Worm (Caenorhabditis elegans) whole organism, midembryonic: ENCODE data around the gene rpl-15.

Source experiments
- T22C8.4 ChIP-seq: fragments of 200-800 bp; sonication (Bioruptor generic); IDR thresholded peaks from 2 replicates; pipeline ENCODE4 v1.3.6; 2022; ENCODE audit warnings: missing genetic modification characterization, missing compliant biosample characterization
- cog-1 ChIP-seq: sonication (generic microtip); optimal IDR thresholded peaks from 2 replicates; lab custom pipeline; 2016; ENCODE audit warnings: missing genetic modification characterization, missing compliant biosample characterization
- flt-1 ChIP-seq: fragments of 200-800 bp; sonication (Bioruptor generic); IDR thresholded peaks from 2 replicates; pipeline ENCODE4 v1.3.6; 2022; ENCODE audit warnings: missing genetic modification characterization, missing compliant biosample characterization
- klf-2 ChIP-seq: fragments of 200-800 bp; sonication (Bioruptor generic); conservative IDR thresholded peaks from 2 replicates; pipeline ENCODE4 v1.3.6; 2022; ENCODE audit warnings: missing genetic modification reagents, missing genetic modification characterization, missing compliant biosample characterization
- med-1 ChIP-seq: sonication (generic microtip); optimal IDR thresholded peaks from 2 replicates; lab custom pipeline; 2017; ENCODE audit warnings: missing genetic modification characterization, mild to moderate bottlenecking, missing compliant biosample characterization, antibody characterized with exemption, missing genetic modification reagents; ENCODE audit not compliant: insufficient read depth
- ref-1 ChIP-seq: fragments of 200-800 bp; sonication (Bioruptor generic); conservative IDR thresholded peaks from 2 replicates; pipeline ENCODE4 v1.3.6; 2022; ENCODE audit warnings: missing genetic modification reagents, missing genetic modification characterization, missing compliant biosample characterization
- tab-1 ChIP-seq: fragments of 200-800 bp; sonication (Bioruptor generic); IDR thresholded peaks from 2 replicates; pipeline ENCODE4 v1.3.6; 2022; ENCODE audit warnings: missing genetic modification characterization, missing compliant biosample characterization
- ztf-23 ChIP-seq: fragments of 200-800 bp; sonication (Bioruptor generic); IDR thresholded peaks from 2 replicates; pipeline ENCODE4 v1.3.6; 2022; ENCODE audit warnings: missing genetic modification reagents, missing genetic modification characterization, missing compliant biosample characterization
- ztf-29 ChIP-seq: fragments of 200-800 bp; sonication (Bioruptor generic); IDR thresholded peaks from 2 replicates; pipeline ENCODE4 v1.3.6; 2022; ENCODE audit warnings: missing genetic modification reagents, missing genetic modification characterization, missing compliant biosample characterization

The rpl-15 gene

DNA sequence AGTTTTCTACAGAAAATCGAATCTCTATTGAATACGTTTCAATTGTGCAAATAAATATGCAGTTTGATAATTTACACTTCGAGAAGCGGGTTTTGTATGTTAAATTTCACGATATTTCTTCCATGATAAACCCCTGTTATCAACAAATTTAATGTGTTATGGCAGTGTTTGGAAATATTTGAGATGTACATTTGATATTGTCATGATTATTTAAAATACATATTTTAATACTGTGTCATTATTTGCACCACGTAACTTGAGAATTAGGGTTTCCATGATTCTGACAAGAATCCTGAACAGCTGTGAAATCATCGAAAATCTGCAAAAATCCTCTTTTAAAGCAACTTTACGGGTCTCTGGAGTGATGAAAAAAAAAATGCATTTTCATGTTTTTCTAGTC lies 16.1 kb upstream of the rpl-15 start, which contains the start of gene K11H12.11:
Gene K11H12.11 (minus strand): TSS at position 101 of the 400 bp plus-strand sequence.
- no peak for TF ChIP-seq T22C8.4 (GFP tag; lab: Robert Waterston, UW)
- no peak for TF ChIP-seq ztf-29
- no peak for TF ChIP-seq ref-1 (GFP tag; lab: Robert Waterston, UW)
- TF ChIP-seq klf-2 (GFP tag; lab: Robert Waterston, UW) = no peak

ce11 chrIV:666991-667390 lies 12.6 kb upstream of the rpl-15 start, which contains the start of gene K11H12.6:
Gene K11H12.6 (plus strand): TSS chrIV:667291.
- TF ChIP-seq med-1 (GFP tag; lab: Kevin White, UChicago) = no peak
- TF ChIP-seq ztf-23 (GFP tag; lab: Robert Waterston, UW) = no peak
- TF ChIP-seq ztf-29 = no peak

ce11 chrIV:665225-665624 lies 10.8 kb upstream of the rpl-15 start, which contains the start of gene K11H12.7:
Gene K11H12.7 (plus strand): TSS chrIV:665525.
- TF ChIP-seq ztf-23 (GFP tag; lab: Robert Waterston, UW) (no peak), ztf-29 (no peak), klf-2 (GFP tag; lab: Robert Waterston, UW) (no peak), cog-1 (tag; lab: Kevin White, UChicago) (no peak), flt-1 (no peak), med-1 (GFP tag; lab: Kevin White, UChicago) (no peak), tab-1 (GFP tag; lab: Robert Waterston, UW) (no peak), ref-1 (GFP tag; lab: Robert Waterston, UW) (no peak), T22C8.4 (GFP tag; lab: Robert Waterston, UW) (no peak)

ce11 chrIV:664122-664521 lies 9.7 kb upstream of the rpl-15 start:
- TF ChIP-seq med-1 (GFP tag; lab: Kevin White, UChicago) (no peak), ztf-29 (no peak), ztf-23 (GFP tag; lab: Robert Waterston, UW) (no peak), T22C8.4 (GFP tag; lab: Robert Waterston, UW) (no peak), ref-1 (GFP tag; lab: Robert Waterston, UW) (no peak), tab-1 (GFP tag; lab: Robert Waterston, UW) (no peak), flt-1 (no peak)

DNA sequence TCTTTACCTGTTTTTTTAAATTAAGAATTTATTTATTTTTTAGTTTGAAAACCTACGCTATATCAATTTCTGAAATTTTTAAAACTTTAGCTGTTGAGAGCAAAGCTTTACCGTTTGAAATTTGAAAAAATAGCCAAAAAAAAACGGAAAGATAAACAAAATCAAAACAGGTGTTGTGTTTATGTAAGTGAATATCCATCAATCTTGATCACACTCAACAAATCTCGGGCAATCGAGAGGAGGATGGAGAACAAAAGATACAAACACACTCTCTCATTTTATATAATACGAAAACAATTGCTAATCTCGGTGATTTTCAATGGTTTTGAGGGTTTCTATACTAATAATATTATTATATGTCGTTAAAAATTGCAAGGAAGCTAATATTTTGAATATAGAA lies 7.2 kb upstream of the rpl-15 start:
- TF ChIP-seq cog-1 (tag; lab: Kevin White, UChicago) (no peak), T22C8.4 (GFP tag; lab: Robert Waterston, UW) (no peak), klf-2 (GFP tag; lab: Robert Waterston, UW) (no peak), ztf-29 (no peak), med-1 (GFP tag; lab: Kevin White, UChicago) (no peak), ztf-23 (GFP tag; lab: Robert Waterston, UW) (no peak), ref-1 (GFP tag; lab: Robert Waterston, UW) (no peak), flt-1 (no peak), tab-1 (GFP tag; lab: Robert Waterston, UW) (no peak)

DNA sequence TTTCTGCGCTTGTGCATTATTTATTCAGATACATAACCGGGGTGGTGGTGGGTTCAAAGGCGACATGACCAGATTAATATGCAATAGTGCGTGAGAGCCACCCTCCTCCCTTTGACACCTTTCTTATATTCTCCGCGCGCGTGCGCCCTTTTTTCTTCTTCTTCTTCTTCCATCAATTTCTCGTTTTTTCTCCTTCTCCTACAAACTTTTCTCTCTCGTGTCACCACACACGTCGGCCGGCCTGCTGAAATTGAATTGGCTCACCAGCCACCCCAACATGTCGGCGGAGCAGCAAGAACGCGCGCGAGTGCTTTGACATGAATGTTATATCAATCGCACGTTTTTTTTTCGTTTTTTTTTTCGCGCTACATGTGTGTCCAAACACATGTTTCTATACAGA lies 5.2 kb upstream of the rpl-15 start:
- no peak for TF ChIP-seq ztf-23 (GFP tag; lab: Robert Waterston, UW)

DNA sequence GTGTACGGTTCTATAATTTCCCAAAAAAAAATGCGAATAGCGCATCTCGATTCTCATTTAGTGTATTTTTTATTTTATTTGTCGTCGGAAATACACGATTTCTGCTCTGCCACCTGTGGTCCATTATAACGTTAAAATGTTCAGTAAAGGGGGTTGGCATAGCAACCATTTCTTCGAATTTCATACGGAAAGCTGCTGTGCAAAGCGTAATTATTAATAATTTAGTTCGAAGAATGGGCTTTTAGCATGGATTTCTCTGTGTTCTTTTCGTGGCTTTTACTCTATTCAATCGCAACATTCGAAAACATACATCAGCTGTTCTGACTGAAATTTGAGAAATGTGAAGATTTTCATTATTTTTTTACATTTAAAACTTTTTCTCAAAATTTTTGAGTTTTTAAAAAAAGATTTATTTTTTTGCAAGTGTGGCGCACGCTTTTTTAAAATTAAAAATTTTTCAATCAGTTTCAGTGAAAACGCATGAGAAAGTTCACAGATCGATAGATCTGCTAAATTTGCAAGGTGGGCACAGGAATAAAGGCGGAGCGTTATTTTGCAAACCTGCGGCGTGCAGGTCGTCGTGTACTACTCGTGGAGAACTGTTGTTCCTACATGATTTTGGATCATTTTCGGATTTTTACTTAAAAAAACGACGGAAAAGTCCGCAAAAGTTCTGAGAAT lies 4.3 kb upstream of the rpl-15 start:
- TF ChIP-seq T22C8.4 (GFP tag; lab: Robert Waterston, UW) (no peak), ref-1 (GFP tag; lab: Robert Waterston, UW) (no peak), cog-1 (tag; lab: Kevin White, UChicago) (no peak), flt-1 (no peak), ztf-23 (GFP tag; lab: Robert Waterston, UW) (no peak), med-1 (GFP tag; lab: Kevin White, UChicago) (no peak), tab-1 (GFP tag; lab: Robert Waterston, UW) (no peak), ztf-29 (no peak), klf-2 (GFP tag; lab: Robert Waterston, UW) (no peak)

DNA sequence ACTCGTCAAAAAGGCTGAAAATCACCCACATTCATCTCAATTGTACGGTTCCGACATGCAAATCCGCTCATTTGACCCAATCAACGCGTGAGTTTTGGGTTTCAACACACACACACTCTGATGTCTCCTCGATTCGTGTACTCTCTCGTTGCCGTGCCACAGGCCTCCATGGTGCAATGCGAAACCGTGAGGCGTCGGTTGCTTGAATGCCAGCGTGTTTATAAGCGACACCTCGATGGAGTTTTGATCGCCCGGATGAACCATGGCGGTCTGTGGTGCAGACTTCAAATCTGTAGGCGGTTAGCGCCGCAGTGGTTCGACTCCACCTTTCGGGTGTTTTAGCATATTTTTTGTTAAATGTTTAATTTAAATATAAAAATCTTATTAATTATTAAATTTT lies 3.6 kb upstream of the rpl-15 start:
- TF ChIP-seq cog-1 (tag; lab: Kevin White, UChicago) = no peak
- no peak for TF ChIP-seq klf-2 (GFP tag; lab: Robert Waterston, UW)
- TF ChIP-seq flt-1 = no peak
- TF ChIP-seq ztf-29 = no peak
- TF ChIP-seq T22C8.4 (GFP tag; lab: Robert Waterston, UW) = no peak
- no peak for TF ChIP-seq med-1 (GFP tag; lab: Kevin White, UChicago)
- TF ChIP-seq tab-1 (GFP tag; lab: Robert Waterston, UW) = no peak
- no peak for TF ChIP-seq ref-1 (GFP tag; lab: Robert Waterston, UW)
- TF ChIP-seq ztf-23 (GFP tag; lab: Robert Waterston, UW) = no peak

DNA sequence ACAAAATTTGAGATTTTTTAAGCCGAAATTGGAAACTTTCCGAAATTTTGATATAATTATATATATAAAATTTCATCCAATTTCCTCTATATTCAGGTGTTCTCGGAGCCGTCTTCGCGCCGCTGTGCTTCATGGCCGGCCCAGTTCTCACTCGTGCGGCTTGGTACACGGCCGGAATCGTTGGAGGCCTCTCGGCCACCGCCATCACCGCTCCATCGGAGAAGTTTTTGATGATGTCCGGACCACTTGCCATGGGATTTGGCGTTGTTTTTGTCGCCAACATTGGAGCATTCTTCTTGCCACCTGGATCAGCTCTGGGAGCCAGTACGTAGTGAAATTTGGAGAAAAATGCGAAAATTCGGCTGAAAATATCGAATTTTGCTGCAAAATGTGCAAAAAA lies 2.7 kb upstream of the rpl-15 start:
- TF ChIP-seq med-1 (GFP tag; lab: Kevin White, UChicago) = no peak
- no peak for TF ChIP-seq ref-1 (GFP tag; lab: Robert Waterston, UW)
- no peak for TF ChIP-seq cog-1 (tag; lab: Kevin White, UChicago)
- TF ChIP-seq ztf-23 (GFP tag; lab: Robert Waterston, UW) = no peak
- TF ChIP-seq flt-1 = no peak
- TF ChIP-seq tab-1 (GFP tag; lab: Robert Waterston, UW) = no peak
- no peak for TF ChIP-seq klf-2 (GFP tag; lab: Robert Waterston, UW)
- TF ChIP-seq ztf-29 = no peak
- TF ChIP-seq T22C8.4 (GFP tag; lab: Robert Waterston, UW) = no peak
